Fruit fly (Drosophila melanogaster): ENCODE data around the gene brwl.

The brwl gene

DNA sequence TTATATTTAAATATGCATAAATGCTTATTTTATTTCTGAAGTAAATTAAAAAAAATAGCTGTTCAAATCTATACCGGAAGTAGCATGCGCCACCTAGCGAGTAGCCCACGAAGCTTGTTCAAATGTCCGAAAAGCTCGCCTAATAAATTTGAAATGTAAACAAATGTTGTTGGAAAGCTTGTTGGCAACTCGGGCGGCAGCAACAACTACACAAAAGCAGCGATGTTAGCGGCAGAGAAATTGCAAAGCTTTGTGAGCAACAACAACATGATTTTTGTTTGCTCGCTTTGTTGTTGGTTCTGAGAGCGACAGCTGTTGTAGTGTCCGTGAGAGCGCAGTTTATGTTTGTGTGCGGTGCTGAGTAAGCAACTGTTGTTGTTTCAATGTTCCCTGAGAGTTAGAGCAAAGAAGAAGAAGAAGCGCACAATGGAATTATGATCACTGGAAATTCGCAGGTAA lies 1.3 kb upstream of the brwl start (continued):
- TF ChIP-seq CG13775 (GFP tag; optimal IDR thresholded peaks at IDR 0.05) (peak; percentile 96), Ptx1 (GFP tag; IDR thresholded peaks at IDR 0.05) (peak; percentile 89), CG7556 (GFP tag; optimal IDR thresholded peaks at IDR 0.05) (peak; percentile 94), CG15601 (tag; optimal IDR thresholded peaks at IDR 0.05) (peak; percentile 97), Trl (optimal IDR thresholded peaks at IDR 0.05) (peak; percentile 74 to 86), Trl (GFP tag; optimal IDR thresholded peaks at IDR 0.05) (peak; percentile 95), Aef1 (GFP tag; IDR thresholded peaks at IDR 0.05) (peak; percentile 94), CG18764 (GFP tag; optimal IDR thresholded peaks at IDR 0.05) (peak; percentile 96), CG6854 (GFP tag; optimal IDR thresholded peaks at IDR 0.05) (peak; percentile 99), CG12391 (tag; optimal IDR thresholded peaks at IDR 0.05) (peak; percentile 98), CG4404 (GFP tag; IDR thresholded peaks at IDR 0.05) (no peak), CG13123 (GFP tag; optimal IDR thresholded peaks at IDR 0.05) (peak; percentile 94), CG13894 (tag; optimal IDR thresholded peaks at IDR 0.05) (peak; percentile 97), Mrtf (GFP tag; IDR thresholded peaks at IDR 0.05) (peak; percentile 89), emc (GFP tag; optimal IDR thresholded peaks at IDR 0.05) (peak; percentile 95), Antp (GFP tag; optimal IDR thresholded peaks at IDR 0.05) (peak; percentile 86), NK7.1 (GFP tag; optimal IDR thresholded peaks at IDR 0.05) (peak; percentile 96), Bteb2 (GFP tag; optimal IDR thresholded peaks at IDR 0.05) (peak; percentile 96), lola (GFP tag; optimal IDR thresholded peaks at IDR 0.05) (peak in 1 of 3 experiments; percentile 65), ash1 (GFP tag; optimal IDR thresholded peaks at IDR 0.05) (peak; percentile 99), Oaz (GFP tag; IDR thresholded peaks at IDR 0.05) (peak; percentile 93), CG12071 (GFP tag; optimal IDR thresholded peaks at IDR 0.05) (peak; percentile 100), Dfd (GFP tag; optimal IDR thresholded peaks at IDR 0.05) (no peak), Dref (GFP tag; IDR thresholded peaks at IDR 0.05) (peak; percentile 35; the same call in 1 of the 2 replicates), Hmx (GFP tag; optimal IDR thresholded peaks at IDR 0.05) (peak; percentile 42), jumu (GFP tag; optimal IDR thresholded peaks at IDR 0.05) (peak; percentile 64), Nf-YB (GFP tag; optimal IDR thresholded peaks at IDR 0.05) (peak; percentile 87), caup (GFP tag; optimal IDR thresholded peaks at IDR 0.05; ENCODE audit: severe bottlenecking) (peak; percentile 100), Awh (GFP tag; IDR thresholded peaks at IDR 0.05) (peak; percentile 98), CG12769 (tag; optimal IDR thresholded peaks at IDR 0.05) (peak; percentile 90), CG1233 (GFP tag; optimal IDR thresholded peaks at IDR 0.05) (peak; percentile 99), CG2889 (GFP tag; IDR thresholded peaks at IDR 0.05) (peak; percentile 63; the same call in 2 of the 3 replicates), amos (GFP tag; IDR thresholded peaks at IDR 0.05; ENCODE audit: partially characterized antibody) (no peak), gcm2 (GFP tag; optimal IDR thresholded peaks at IDR 0.05) (peak; percentile 99), CG11723 (GFP tag; optimal IDR thresholded peaks at IDR 0.05) (peak; percentile 99), CG32532 (GFP tag; IDR thresholded peaks at IDR 0.05) (peak; percentile 98), ken (GFP tag; IDR thresholded peaks at IDR 0.05) (peak; percentile 93), CG3838 (GFP tag; optimal IDR thresholded peaks at IDR 0.05) (peak; percentile 100), CG14965 (GFP tag; optimal IDR thresholded peaks at IDR 0.05; ENCODE audit: borderline replicate concordance) (peak; percentile 86), Drgx (GFP tag; IDR thresholded peaks at IDR 0.05) (peak; percentile 83), CG6175 (GFP tag; IDR thresholded peaks at IDR 0.05) (peak; percentile 94), Vsx1 (GFP tag; optimal IDR thresholded peaks at IDR 0.05) (peak; percentile 99), sima (GFP tag; optimal IDR thresholded peaks at IDR 0.05) (peak; percentile 91), tgo (GFP tag; IDR thresholded peaks at IDR 0.05) (peak; percentile 91), CG17385 (GFP tag; optimal IDR thresholded peaks at IDR 0.05) (peak; percentile 99), HLH4C (GFP tag; IDR thresholded peaks at IDR 0.05; ENCODE audit: partially characterized antibody) (no peak), so (GFP tag; IDR thresholded peaks at IDR 0.05) (peak; percentile 99), CHES-1-like (GFP tag; optimal IDR thresholded peaks at IDR 0.05) (peak; percentile 97), Dek (tag; optimal IDR thresholded peaks at IDR 0.05) (peak; percentile 97), wdn (GFP tag; IDR thresholded peaks at IDR 0.05) (peak; percentile 93), Ada2b (GFP tag; IDR thresholded peaks at IDR 0.05) (peak; percentile 88; the same call in 1 of the 2 replicates)
